Worm (Caenorhabditis elegans) whole organism, L4 larva: ENCODE data around the gene F22B5.6.
A peak's percentile ranks its signal among the peaks of the same experiment; 100 is the strongest.

ENCODE experiments used
- D1046.2 ChIP-seq: fragments of 200-800 bp; sonication (Bioruptor generic); IDR thresholded peaks from 2 replicates; pipeline ENCODE4 v1.3.6; 2022; ENCODE audit warnings: missing genetic modification characterization, missing compliant biosample characterization
- F10B5.3 ChIP-seq: sonication (generic microtip); optimal IDR thresholded peaks from 2 replicates; lab custom pipeline; 2016; ENCODE audit warnings: mild to moderate bottlenecking, missing genetic modification characterization, missing compliant biosample characterization
- F37D6.2 ChIP-seq: sonication (generic microtip); optimal IDR thresholded peaks from 2 replicates; lab custom pipeline; 2016; ENCODE audit warnings: mild to moderate bottlenecking, missing genetic modification characterization, missing compliant biosample characterization
- F49E8.2 ChIP-seq: sonication (generic microtip); optimal IDR thresholded peaks from 2 replicates; lab custom pipeline; 2016; ENCODE audit warnings: missing compliant biosample characterization, mild to moderate bottlenecking, missing genetic modification characterization, borderline replicate concordance
- T20F7.1 ChIP-seq: fragments of 200-800 bp; sonication (Bioruptor generic); optimal IDR thresholded peaks from 2 replicates; lab custom pipeline; 2018; ENCODE audit warnings: mild to moderate bottlenecking, missing genetic modification characterization, missing compliant biosample characterization
- T26A8.4 ChIP-seq: fragments of 200-800 bp; sonication (Bioruptor generic); IDR thresholded peaks from 2 replicates; pipeline ENCODE4 v1.3.6; 2022; ENCODE audit warnings: missing genetic modification characterization, missing compliant biosample characterization
- Y48G9A.11 ChIP-seq: fragments of 200-800 bp; sonication (Bioruptor generic); IDR thresholded peaks from 2 replicates; pipeline ENCODE4 v1.3.6; 2022; ENCODE audit warnings: missing genetic modification reagents, missing genetic modification characterization, missing compliant biosample characterization
- ZK546.5 ChIP-seq, 2 experiments: sonication (generic microtip); optimal IDR thresholded peaks; 2 replicates each; lab custom pipeline; 2017; ENCODE audit warnings: missing biosample characterization in 2 of 2, missing genetic modification characterization in 2 of 2
- aha-1 ChIP-seq: fragments of 150-350 bp; peaks from one replicate; lab custom pipeline; 2014; ENCODE audit warnings: missing biosample characterization, missing genetic modification characterization
- ama-1 ChIP-seq: fragments of 150-350 bp; optimal IDR thresholded peaks from 2 replicates; lab custom pipeline; 2014; ENCODE audit warnings: inconsistent platforms, mixed read lengths
- attf-4 ChIP-seq: sonication (generic microtip); optimal IDR thresholded peaks from 3 replicates; lab custom pipeline; 2017; ENCODE audit warnings: missing biosample characterization, missing genetic modification characterization
- ceh-20 ChIP-seq: fragments of 200-800 bp; sonication (Bioruptor generic); IDR thresholded peaks from 2 replicates; pipeline ENCODE4 v1.3.6; 2022; ENCODE audit warnings: missing genetic modification reagents, missing genetic modification characterization, missing compliant biosample characterization
- ceh-28 ChIP-seq: fragments of 150-350 bp; optimal IDR thresholded peaks from 2 replicates; lab custom pipeline; 2014; ENCODE audit warnings: missing biosample characterization, missing genetic modification reagents, missing genetic modification characterization
- ceh-32 ChIP-seq: sonication (generic microtip); optimal IDR thresholded peaks from 2 replicates; lab custom pipeline; 2016; ENCODE audit warnings: mild to moderate bottlenecking, missing genetic modification characterization, missing compliant biosample characterization; ENCODE audit not compliant: poor library complexity
- ces-1 ChIP-seq: fragments of 150-350 bp; sonication (generic microtip); optimal IDR thresholded peaks from 4 replicates; lab custom pipeline; 2014; ENCODE audit warnings: missing biosample characterization, missing genetic modification reagents, missing genetic modification characterization
- ctbp-1 ChIP-seq: fragments of 200-800 bp; sonication (Bioruptor generic); IDR thresholded peaks from 2 replicates; pipeline ENCODE4 v1.3.6; 2022; ENCODE audit warnings: missing genetic modification reagents, missing genetic modification characterization, missing compliant biosample characterization
- dmd-6 ChIP-seq: fragments of 200-800 bp; sonication (Bioruptor generic); IDR thresholded peaks from 2 replicates; pipeline ENCODE4 v1.3.6; 2022; ENCODE audit warnings: missing genetic modification reagents, missing genetic modification characterization, missing compliant biosample characterization
- dmd-9 ChIP-seq: fragments of 200-800 bp; sonication (Bioruptor generic); IDR thresholded peaks from 2 replicates; pipeline ENCODE4 v1.3.6; 2022; ENCODE audit warnings: missing genetic modification reagents, missing genetic modification characterization, missing compliant biosample characterization
- duxl-1 ChIP-seq: sonication (generic microtip); optimal IDR thresholded peaks from 2 replicates; lab custom pipeline; 2016; ENCODE audit warnings: mild to moderate bottlenecking, missing genetic modification characterization, moderate library complexity, missing compliant biosample characterization; ENCODE audit not compliant: poor library complexity
- dve-1 ChIP-seq: sonication (generic microtip); optimal IDR thresholded peaks from 2 replicates; lab custom pipeline; 2017; ENCODE audit warnings: antibody characterized with exemption, mild to moderate bottlenecking, missing genetic modification characterization, missing compliant biosample characterization; ENCODE audit not compliant: insufficient read depth
- fkh-10 ChIP-seq: fragments of 150-350 bp; optimal IDR thresholded peaks from 2 replicates; lab custom pipeline; 2014; ENCODE audit warnings: missing biosample characterization, missing genetic modification reagents, missing genetic modification characterization
- fos-1 ChIP-seq: fragments of 150-350 bp; optimal IDR thresholded peaks from 2 replicates; lab custom pipeline; 2014; ENCODE audit warnings: missing biosample characterization, missing genetic modification characterization
- hlh-30 ChIP-seq: sonication (generic microtip); optimal IDR thresholded peaks from 2 replicates; lab custom pipeline; 2017; ENCODE audit warnings: antibody characterized with exemption, mild to moderate bottlenecking, missing genetic modification characterization, missing compliant biosample characterization; ENCODE audit not compliant: insufficient read depth
- hmg-1.1 ChIP-seq: fragments of 200-800 bp; sonication (Bioruptor generic); IDR thresholded peaks from 2 replicates; pipeline ENCODE4 v1.3.6; 2022; ENCODE audit warnings: missing genetic modification reagents, missing genetic modification characterization, missing compliant biosample characterization
- lim-7 ChIP-seq: fragments of 200-800 bp; sonication (Bioruptor generic); IDR thresholded peaks from 2 replicates; pipeline ENCODE4 v1.3.6; 2022; ENCODE audit warnings: missing genetic modification characterization, missing compliant biosample characterization
- lin-29 ChIP-seq: fragments of 200-800 bp; sonication (Bioruptor generic); IDR thresholded peaks from 2 replicates; pipeline ENCODE4 v1.3.6; 2022; ENCODE audit warnings: missing genetic modification reagents, missing genetic modification characterization, missing compliant biosample characterization
- lin-38 ChIP-seq: fragments of 200-800 bp; sonication (Bioruptor generic); IDR thresholded peaks from 2 replicates; pipeline ENCODE4 v1.3.6; 2022; ENCODE audit warnings: missing genetic modification reagents, missing genetic modification characterization, missing compliant biosample characterization
- lsy-2 ChIP-seq, 2 experiments: fragments of 150-350 bp in 1 of 2; sonication (generic microtip) in 1 of 2; optimal IDR thresholded peaks; 2 replicates each; lab custom pipeline; 2014 to 2017; ENCODE audit warnings: missing biosample characterization in 2 of 2, missing genetic modification characterization in 2 of 2
- madf-9 ChIP-seq: fragments of 200-800 bp; sonication (Bioruptor generic); conservative IDR thresholded peaks from 2 replicates; pipeline ENCODE4 v1.3.6; 2022; ENCODE audit warnings: missing genetic modification reagents, missing genetic modification characterization, missing compliant biosample characterization
- mdl-1 ChIP-seq, 2 experiments: fragments of 150-350 bp in 1 of 2; sonication (generic microtip) in 1 of 2; optimal IDR thresholded peaks; 2 replicates each; lab custom pipeline; 2014 to 2017; ENCODE audit warnings: missing biosample characterization in 2 of 2, missing genetic modification characterization in 2 of 2
- mdt-29 ChIP-seq: fragments of 200-800 bp; sonication (Bioruptor generic); IDR thresholded peaks from 2 replicates; pipeline ENCODE4 v1.3.6; 2022; ENCODE audit warnings: missing genetic modification reagents, missing genetic modification characterization, missing compliant biosample characterization
- mxl-2 ChIP-seq: fragments of 200-800 bp; sonication (Bioruptor generic); conservative IDR thresholded peaks from 2 replicates; pipeline ENCODE4 v1.3.6; 2022; ENCODE audit warnings: missing genetic modification reagents, missing genetic modification characterization, missing compliant biosample characterization
- nhr-111 ChIP-seq: fragments of 200-800 bp; sonication (Bioruptor generic); optimal IDR thresholded peaks from 2 replicates; lab custom pipeline; 2018; ENCODE audit warnings: mild to moderate bottlenecking, missing genetic modification characterization, missing compliant biosample characterization
- nhr-25 ChIP-seq: sonication (generic microtip); optimal IDR thresholded peaks from 2 replicates; lab custom pipeline; 2017; ENCODE audit warnings: missing genetic modification characterization, mild to moderate bottlenecking, missing compliant biosample characterization, antibody characterized with exemption, moderate library complexity, borderline replicate concordance; ENCODE audit not compliant: insufficient read depth
- nhr-28 ChIP-seq: fragments of 150-350 bp; optimal IDR thresholded peaks from 2 replicates; lab custom pipeline; 2014; ENCODE audit warnings: missing biosample characterization, missing genetic modification characterization
- nhr-41 ChIP-seq: fragments of 200-800 bp; sonication (Bioruptor generic); IDR thresholded peaks from 2 replicates; pipeline ENCODE4 v1.3.6; 2022; ENCODE audit warnings: missing genetic modification reagents, missing genetic modification characterization, missing compliant biosample characterization
- nhr-42 ChIP-seq: fragments of 200-800 bp; sonication (Bioruptor generic); IDR thresholded peaks from 2 replicates; pipeline ENCODE4 v1.3.6; 2022; ENCODE audit warnings: missing genetic modification characterization, missing compliant biosample characterization
- nhr-48 ChIP-seq: sonication (generic microtip); optimal IDR thresholded peaks from 2 replicates; lab custom pipeline; 2016; ENCODE audit warnings: mild to moderate bottlenecking, missing genetic modification characterization, missing compliant biosample characterization
- nhr-77 ChIP-seq: fragments of 150-350 bp; optimal IDR thresholded peaks from 2 replicates; lab custom pipeline; 2014; ENCODE audit warnings: missing biosample characterization, missing genetic modification characterization
- pqm-1 ChIP-seq: sonication (generic microtip); optimal IDR thresholded peaks from 2 replicates; lab custom pipeline; 2017; ENCODE audit warnings: missing biosample characterization, missing genetic modification characterization
- spr-1 ChIP-seq: sonication (generic microtip); optimal IDR thresholded peaks from 2 replicates; lab custom pipeline; 2016; ENCODE audit warnings: mild to moderate bottlenecking, missing genetic modification characterization, missing compliant biosample characterization
- tra-1 ChIP-seq: fragments of 200-800 bp; sonication (Bioruptor generic); IDR thresholded peaks from 2 replicates; pipeline ENCODE4 v1.3.6; 2022; ENCODE audit warnings: missing genetic modification reagents, missing genetic modification characterization, missing compliant biosample characterization
- unc-39 ChIP-seq: sonication (generic microtip); optimal IDR thresholded peaks from 2 replicates; lab custom pipeline; 2017; ENCODE audit warnings: missing biosample characterization, missing genetic modification characterization
- unc-62 ChIP-seq, 3 experiments: fragments of 150-350 bp in 1 of 3; sonication (generic microtip); optimal IDR thresholded peaks in 2 of 3; peaks in 1 of 3; 1 replicate in 1 of 3; 2 replicates in 2 of 3; lab custom pipeline; 2014 to 2017; ENCODE audit warnings: missing biosample characterization in 3 of 3, missing genetic modification characterization in 3 of 3, missing genetic modification reagents in 3 of 3, missing genotype in 1 of 3
- zip-11 ChIP-seq: fragments of 200-800 bp; sonication (Bioruptor generic); IDR thresholded peaks from 2 replicates; pipeline ENCODE4 v1.3.6; 2022; ENCODE audit warnings: missing genetic modification characterization, missing compliant biosample characterization
- ztf-11 ChIP-seq: fragments of 150-350 bp; optimal IDR thresholded peaks from 2 replicates; lab custom pipeline; 2014; ENCODE audit warnings: missing biosample characterization, missing genetic modification characterization

The F22B5.6 gene

DNA sequence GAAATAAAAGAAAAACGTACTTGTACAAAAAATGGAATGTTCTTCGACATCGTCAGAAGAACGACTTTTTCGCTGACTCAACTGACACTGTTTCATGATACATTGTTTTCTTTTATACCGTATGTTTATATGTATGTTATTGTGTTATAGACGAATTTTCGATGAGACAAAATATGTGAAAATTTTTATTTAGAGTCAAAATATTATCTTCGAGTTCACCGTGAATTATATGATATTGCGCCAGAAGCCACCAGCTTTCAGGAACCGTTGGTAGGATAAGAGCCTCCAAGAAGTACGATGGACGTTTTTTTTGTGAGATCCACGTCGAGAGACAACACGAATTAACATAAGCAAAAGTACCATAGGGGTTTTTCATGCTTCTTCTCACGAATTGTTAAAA is at the start of gene F22B5.6:
F22B5.6 (minus strand) TSS at position 101 of the 400 bp plus-strand sequence.
- no peak for TF ChIP-seq lim-7 (GFP tag; lab: Robert Waterston, UW)
- no peak for TF ChIP-seq fkh-10 (GFP tag; lab: Kevin White, UChicago)
- TF ChIP-seq dve-1: no peak
- TF ChIP-seq mxl-2 (GFP tag; lab: Robert Waterston, UW): no peak
- TF ChIP-seq nhr-77 (tag; lab: Kevin White, UChicago): no peak
- TF ChIP-seq ztf-11: no peak
- TF ChIP-seq T20F7.1 (GFP tag; lab: Kevin White, UChicago): no peak
- no peak for TF ChIP-seq nhr-48 (tag; lab: Kevin White, UChicago)
- TF ChIP-seq F49E8.2 (tag; lab: Kevin White, UChicago): no peak
- TF ChIP-seq lin-29 (GFP tag; lab: Robert Waterston, UW): no peak
- TF ChIP-seq duxl-1 (tag; lab: Kevin White, UChicago): no peak
- TF ChIP-seq unc-39: no peak
- no peak for TF ChIP-seq T26A8.4 (GFP tag; lab: Robert Waterston, UW)
- TF ChIP-seq ces-1 (GFP tag; lab: Kevin White, UChicago): no peak
- TF ChIP-seq Y48G9A.11: no peak
- no peak for TF ChIP-seq attf-4 (tag; lab: Kevin White, UChicago)
- TF ChIP-seq pqm-1: no peak
- no peak for TF ChIP-seq nhr-42

DNA sequence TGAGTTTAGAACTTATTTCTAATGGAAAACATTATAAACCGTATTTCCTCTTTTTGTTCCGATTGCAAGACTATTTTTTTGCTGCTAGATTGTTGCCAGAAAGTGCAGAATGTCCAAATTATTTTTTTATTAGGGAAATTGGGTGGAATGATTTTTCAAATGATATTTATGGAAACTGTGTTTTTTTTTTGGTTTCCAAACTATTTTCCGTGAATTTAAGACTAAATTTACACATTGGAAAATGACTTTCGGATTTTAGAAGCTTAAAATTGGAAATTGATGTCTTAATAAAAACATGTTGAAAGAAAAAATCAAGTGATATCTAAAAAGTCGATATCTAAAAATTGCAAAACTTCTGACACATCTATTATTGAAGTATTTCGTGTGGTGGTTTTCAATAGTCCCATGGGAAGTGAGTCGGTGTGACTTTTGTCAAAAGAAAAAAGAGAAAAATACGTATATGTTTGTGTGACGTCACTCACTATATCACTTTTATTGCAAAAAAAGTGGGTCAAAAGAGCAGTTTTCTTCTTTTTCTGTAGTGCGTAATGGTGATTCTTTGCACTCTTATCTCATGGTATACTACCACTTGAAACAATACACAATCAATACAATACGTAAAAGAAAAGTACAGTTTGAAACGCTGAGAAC is 48.2 kb upstream of the F22B5.6 start:
- no peak for TF ChIP-seq hmg-1.1 (GFP tag; lab: Robert Waterston, UW)
- no peak for TF ChIP-seq zip-11
- no peak for TF ChIP-seq ceh-28 (tag; lab: Kevin White, UChicago)
- no peak for TF ChIP-seq nhr-111
- TF ChIP-seq F10B5.3 (tag; lab: Kevin White, UChicago): no peak
- no peak for TF ChIP-seq nhr-25
- TF ChIP-seq fkh-10 (GFP tag; lab: Kevin White, UChicago): no peak
- no peak for TF ChIP-seq lin-29 (GFP tag; lab: Robert Waterston, UW)
- TF ChIP-seq dmd-9 (GFP tag; lab: Robert Waterston, UW): no peak
- TF ChIP-seq D1046.2 (GFP tag; lab: Robert Waterston, UW): no peak
- TF ChIP-seq hlh-30 (tag; lab: Kevin White, UChicago): peak; percentile 51
- TF ChIP-seq fos-1 (tag; lab: Kevin White, UChicago): no peak
- TF ChIP-seq dve-1: peak; percentile 16
- no peak for TF ChIP-seq ama-1 (lab: Kevin White, UChicago)
- peak; percentile 43 for TF ChIP-seq nhr-28
- no peak for TF ChIP-seq mdl-1 (tag; optimal IDR thresholded peaks at IDR 0.05; lab: Kevin White, UChicago)
- TF ChIP-seq ceh-32: no peak
- TF ChIP-seq spr-1 (tag; lab: Kevin White, UChicago): no peak
- no peak for TF ChIP-seq F37D6.2 (tag; lab: Kevin White, UChicago)
- no peak for TF ChIP-seq pqm-1
- TF ChIP-seq aha-1 (tag; lab: Kevin White, UChicago): peak; percentile 78
- TF ChIP-seq ctbp-1 (GFP tag; lab: Robert Waterston, UW): no peak
- TF ChIP-seq mdt-29: no peak
- peak in 1 of 2 experiments; percentile 94 for TF ChIP-seq unc-62 (GFP tag; optimal IDR thresholded peaks at IDR 0.05 in 1 of 2; lab: Kevin White, UChicago)
- TF ChIP-seq unc-62 (tag; optimal IDR thresholded peaks at IDR 0.05; lab: Kevin White, UChicago): no peak
- TF ChIP-seq nhr-41 (GFP tag; lab: Robert Waterston, UW): no peak
- TF ChIP-seq lin-38 (GFP tag; lab: Robert Waterston, UW): no peak
- no peak for TF ChIP-seq madf-9 (GFP tag; lab: Robert Waterston, UW)
- TF ChIP-seq lsy-2 (tag; optimal IDR thresholded peaks at IDR 0.05; lab: Kevin White, UChicago): peak in 1 of 2 experiments; percentile 9
- TF ChIP-seq ceh-20: 0 out of 2 replicates have a peak, but pooled peaks have one; percentile 11
- no peak for TF ChIP-seq tra-1 (GFP tag; lab: Robert Waterston, UW)
- TF ChIP-seq dmd-6 (GFP tag; lab: Robert Waterston, UW): no peak
- no peak for TF ChIP-seq nhr-42
- no peak for TF ChIP-seq ZK546.5 (tag; optimal IDR thresholded peaks at IDR 0.05; lab: Kevin White, UChicago)
